Worm (Caenorhabditis elegans) whole organism, L3 larva: ENCODE data around the gene B0244.9.
A peak's percentile ranks its signal among the peaks of the same experiment; 100 is the strongest.

ENCODE experiments used
- R02D3.7 ChIP-seq: fragments of 150-350 bp; optimal IDR thresholded peaks from 2 replicates; lab custom pipeline; 2014; ENCODE audit warnings: missing biosample characterization, missing genetic modification characterization
- ZK546.5 ChIP-seq: sonication (generic microtip); optimal IDR thresholded peaks from 2 replicates; lab custom pipeline; 2017; ENCODE audit warnings: missing biosample characterization, missing genetic modification characterization
- aly-2 ChIP-seq: fragments of 150-350 bp; optimal IDR thresholded peaks from 2 replicates; lab custom pipeline; 2014; ENCODE audit warnings: missing biosample characterization, missing genetic modification characterization
- ama-1 ChIP-seq: fragments of 150-350 bp; optimal IDR thresholded peaks from 2 replicates; lab custom pipeline; 2018
- ceh-16 ChIP-seq: sonication (generic microtip); optimal IDR thresholded peaks from 2 replicates; lab custom pipeline; 2017; ENCODE audit warnings: missing biosample characterization, missing genetic modification characterization
- ceh-28 ChIP-seq: fragments of 150-350 bp; optimal IDR thresholded peaks from 2 replicates; lab custom pipeline; 2014; ENCODE audit warnings: missing biosample characterization, missing genetic modification reagents, missing genetic modification characterization
- ceh-9 ChIP-seq: sonication (generic microtip); optimal IDR thresholded peaks from 2 replicates; lab custom pipeline; 2018; ENCODE audit warnings: missing biosample characterization, missing genetic modification characterization
- elt-3 ChIP-seq, 3 experiments: fragments of 150-350 bp in 1 of 3; sonication (generic microtip) in 2 of 3; optimal IDR thresholded peaks; 2 replicates in 2 of 3; 4 replicates in 1 of 3; lab custom pipeline; 2014 to 2017; ENCODE audit warnings: missing biosample characterization in 3 of 3, missing genetic modification characterization in 3 of 3
- fkh-2 ChIP-seq: fragments of 150-350 bp; optimal IDR thresholded peaks from 2 replicates; lab custom pipeline; 2014; ENCODE audit warnings: missing biosample characterization, missing genetic modification reagents, missing genetic modification characterization
- hmg-11 ChIP-seq: sonication (generic microtip); optimal IDR thresholded peaks from 2 replicates; lab custom pipeline; 2016; ENCODE audit warnings: missing genetic modification characterization, missing compliant biosample characterization
- jun-1 ChIP-seq: fragments of 150-350 bp; optimal IDR thresholded peaks from 2 replicates; lab custom pipeline; 2014; ENCODE audit warnings: missing biosample characterization, missing genetic modification reagents, missing genetic modification characterization
- lin-39 ChIP-seq: fragments of 150-350 bp; optimal IDR thresholded peaks from 2 replicates; lab custom pipeline; 2018; ENCODE audit warnings: missing biosample characterization, missing genetic modification reagents, missing genetic modification characterization
- lsy-12 ChIP-seq: sonication (generic microtip); optimal IDR thresholded peaks from 2 replicates; lab custom pipeline; 2016; ENCODE audit warnings: mild to moderate bottlenecking, missing genetic modification characterization, missing compliant biosample characterization
- mdl-1 ChIP-seq: fragments of 150-350 bp; optimal IDR thresholded peaks from 2 replicates; lab custom pipeline; 2014; ENCODE audit warnings: missing biosample characterization, missing genetic modification characterization
- mml-1 ChIP-seq: fragments of 150-350 bp; sonication (generic microtip); optimal IDR thresholded peaks from 3 replicates; lab custom pipeline; 2014; ENCODE audit warnings: missing biosample characterization, missing genetic modification characterization
- nfya-1 ChIP-seq: sonication (generic microtip); optimal IDR thresholded peaks from 2 replicates; lab custom pipeline; 2017; ENCODE audit warnings: missing genetic modification characterization, mild to moderate bottlenecking, missing compliant biosample characterization, antibody characterized with exemption, moderate library complexity; ENCODE audit not compliant: insufficient read depth
- nhr-11 ChIP-seq: fragments of 150-350 bp; optimal IDR thresholded peaks from 2 replicates; lab custom pipeline; 2014; ENCODE audit warnings: missing biosample characterization, missing genetic modification characterization
- nhr-12 ChIP-seq: fragments of 150-350 bp; optimal IDR thresholded peaks from 2 replicates; lab custom pipeline; 2014; ENCODE audit warnings: missing biosample characterization, missing genetic modification characterization
- nhr-23 ChIP-seq: fragments of 150-350 bp; optimal IDR thresholded peaks from 2 replicates; lab custom pipeline; 2014; ENCODE audit warnings: missing biosample characterization, missing genetic modification reagents, missing genetic modification characterization
- nhr-237 ChIP-seq: fragments of 150-350 bp; optimal IDR thresholded peaks from 2 replicates; lab custom pipeline; 2014; ENCODE audit warnings: missing biosample characterization, missing genetic modification characterization
- nhr-25 ChIP-seq: sonication (generic microtip); optimal IDR thresholded peaks from 2 replicates; lab custom pipeline; 2017; ENCODE audit warnings: missing biosample characterization, missing genetic modification characterization
- nhr-28 ChIP-seq: fragments of 150-350 bp; optimal IDR thresholded peaks from 2 replicates; lab custom pipeline; 2014; ENCODE audit warnings: missing biosample characterization, missing genetic modification characterization
- nhr-43 ChIP-seq: sonication (generic microtip); optimal IDR thresholded peaks from 2 replicates; lab custom pipeline; 2016; ENCODE audit warnings: mild to moderate bottlenecking, missing genetic modification characterization, missing compliant biosample characterization; ENCODE audit not compliant: poor library complexity, severe bottlenecking
- nhr-76 ChIP-seq: fragments of 150-350 bp; sonication (generic microtip); optimal IDR thresholded peaks from 5 replicates; lab custom pipeline; 2014; ENCODE audit warnings: missing biosample characterization, missing genetic modification characterization
- nhr-77 ChIP-seq: fragments of 150-350 bp; optimal IDR thresholded peaks from 2 replicates; lab custom pipeline; 2014; ENCODE audit warnings: missing biosample characterization, missing genetic modification characterization
- pha-4 ChIP-seq: fragments of 150-350 bp; optimal IDR thresholded peaks from 2 replicates; lab custom pipeline; 2014; ENCODE audit warnings: missing biosample characterization, missing genetic modification reagents, missing genetic modification characterization
- pqm-1 ChIP-seq: fragments of 150-350 bp; optimal IDR thresholded peaks from 2 replicates; lab custom pipeline; 2017; ENCODE audit warnings: missing biosample characterization, missing genetic modification characterization, inconsistent platforms
- sea-2 ChIP-seq: fragments of 150-350 bp; sonication (generic microtip); optimal IDR thresholded peaks from 4 replicates; lab custom pipeline; 2014; ENCODE audit warnings: missing biosample characterization, missing genetic modification reagents, missing genetic modification characterization
- skn-1 ChIP-seq: fragments of 150-350 bp; optimal IDR thresholded peaks from 2 replicates; lab custom pipeline; 2014; ENCODE audit warnings: missing biosample characterization, missing genetic modification characterization
- snpc-4 ChIP-seq: fragments of 150-350 bp; optimal IDR thresholded peaks from 2 replicates; lab custom pipeline; 2014; ENCODE audit warnings: missing biosample characterization, missing genetic modification characterization
- tbx-2 ChIP-seq: sonication (generic microtip); optimal IDR thresholded peaks from 2 replicates; lab custom pipeline; 2016; ENCODE audit warnings: mild to moderate bottlenecking, missing genetic modification characterization, missing compliant biosample characterization
- unc-62 ChIP-seq: fragments of 150-350 bp; sonication (generic microtip); optimal IDR thresholded peaks from 4 replicates; lab custom pipeline; 2014; ENCODE audit warnings: missing biosample characterization, missing genetic modification reagents, missing genetic modification characterization
- zag-1 ChIP-seq: fragments of 150-350 bp; optimal IDR thresholded peaks from 2 replicates; lab custom pipeline; 2014; ENCODE audit warnings: missing biosample characterization, missing genetic modification characterization
- ztf-4 ChIP-seq: fragments of 150-350 bp; optimal IDR thresholded peaks from 2 replicates; lab custom pipeline; 2014; ENCODE audit warnings: missing biosample characterization, missing genetic modification characterization

The B0244.9 gene

ce11 chrIII:5697963-5698730 is 32.7 kb downstream of the B0244.9 start, which contains the start of the genes lgg-3 and rgs-5 (continued):
- TF ChIP-seq ceh-16 (tag; lab: Kevin White, UChicago) (no peak), mml-1 (tag; lab: Kevin White, UChicago) (no peak), sea-2 (GFP tag; lab: Kevin White, UChicago) (no peak), mdl-1 (tag; lab: Kevin White, UChicago) (no peak), ceh-9 (tag; lab: Kevin White, UChicago) (no peak), pqm-1 (tag; lab: Kevin White, UChicago) (no peak), ztf-4 (no peak)

DNA sequence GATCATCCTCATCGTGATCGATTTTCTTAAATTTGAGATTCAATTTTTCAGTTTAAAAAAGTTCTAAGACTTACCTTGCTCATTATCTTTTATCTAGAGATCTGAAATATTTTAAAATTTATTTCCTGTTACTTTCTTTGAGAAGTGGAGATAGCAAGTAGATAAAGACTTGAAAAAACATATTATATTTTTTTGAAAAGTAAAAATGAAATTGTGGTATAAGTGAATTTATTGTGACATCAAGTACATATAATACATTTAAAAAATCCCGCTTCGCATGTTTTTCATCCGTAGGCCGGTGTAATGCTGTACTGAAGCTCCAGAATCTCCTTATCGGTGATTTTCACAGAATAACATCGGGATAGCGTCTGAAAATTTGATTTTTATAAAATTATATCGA is 33.6 kb downstream of the B0244.9 start, which contains the start of gene B0336.7:
TSS of gene B0336.7 (minus strand) at position 101 of the 400 bp plus-strand sequence.
- no peak for TF ChIP-seq lsy-12 (tag; lab: Kevin White, UChicago)
- no peak for TF ChIP-seq elt-3 (tag; optimal IDR thresholded peaks at IDR 0.05; lab: Kevin White, UChicago)
- no peak for TF ChIP-seq ceh-9 (tag; lab: Kevin White, UChicago)
- TF ChIP-seq pha-4 (tag; lab: Kevin White, UChicago): no peak
- no peak for TF ChIP-seq skn-1
- TF ChIP-seq tbx-2 (tag; lab: Kevin White, UChicago): no peak

- TF ChIP-seq nhr-12 (no peak), mdl-1 (tag; lab: Kevin White, UChicago) (no peak), nhr-25 (tag; lab: Kevin White, UChicago) (no peak), tbx-2 (tag; lab: Kevin White, UChicago) (no peak), jun-1 (tag; lab: Kevin White, UChicago) (no peak), R02D3.7 (tag; lab: Kevin White, UChicago) (no peak), aly-2 (tag; lab: Kevin White, UChicago) (no peak), ceh-16 (tag; lab: Kevin White, UChicago) (no peak), fkh-2 (tag; lab: Kevin White, UChicago) (no peak), sea-2 (GFP tag; lab: Kevin White, UChicago) (no peak), lin-39 (tag; lab: Kevin White, UChicago) (no peak), skn-1 (no peak), ZK546.5 (tag; lab: Kevin White, UChicago) (no peak), nhr-23 (tag; lab: Kevin White, UChicago) (no peak), elt-3 (tag; optimal IDR thresholded peaks at IDR 0.05; lab: Kevin White, UChicago) (no peak), nhr-11 (tag; lab: Kevin White, UChicago) (no peak), nhr-77 (tag; lab: Kevin White, UChicago) (no peak), pha-4 (tag; lab: Kevin White, UChicago) (no peak), ama-1 (lab: Kevin White, UChicago) (no peak)
These were observed 37.1 kb downstream of the B0244.9 start, which contains the start of gene B0336.13 for ce11 chrIII:5693736-5694135. TSS of gene B0336.13 (plus strand) at chrIII:5694036.

- TF ChIP-seq nhr-25 (tag; lab: Kevin White, UChicago) (no peak), ztf-4 (no peak), fkh-2 (tag; lab: Kevin White, UChicago) (no peak), pha-4 (tag; lab: Kevin White, UChicago) (peak; percentile 39), hmg-11 (tag; lab: Kevin White, UChicago) (peak; percentile 17), ceh-16 (tag; lab: Kevin White, UChicago) (no peak), mdl-1 (tag; lab: Kevin White, UChicago) (no peak), ceh-28 (tag; lab: Kevin White, UChicago) (no peak), snpc-4 (tag; lab: Kevin White, UChicago) (no peak), nhr-12 (no peak), nhr-11 (tag; lab: Kevin White, UChicago) (no peak), lin-39 (tag; lab: Kevin White, UChicago) (no peak), nhr-43 (tag; lab: Kevin White, UChicago) (no peak), R02D3.7 (tag; lab: Kevin White, UChicago) (peak; percentile 15), nfya-1 (tag; lab: Kevin White, UChicago) (peak; percentile 35)
These were observed 38.1 kb downstream of the B0244.9 start, which contains the start of the genes abi-1 and arle-14 for ce11 chrIII:5692690-5693089. TSS of gene abi-1 (minus strand) at chrIII:5692740. TSS of gene arle-14 (plus strand) at chrIII:5692906.

DNA sequence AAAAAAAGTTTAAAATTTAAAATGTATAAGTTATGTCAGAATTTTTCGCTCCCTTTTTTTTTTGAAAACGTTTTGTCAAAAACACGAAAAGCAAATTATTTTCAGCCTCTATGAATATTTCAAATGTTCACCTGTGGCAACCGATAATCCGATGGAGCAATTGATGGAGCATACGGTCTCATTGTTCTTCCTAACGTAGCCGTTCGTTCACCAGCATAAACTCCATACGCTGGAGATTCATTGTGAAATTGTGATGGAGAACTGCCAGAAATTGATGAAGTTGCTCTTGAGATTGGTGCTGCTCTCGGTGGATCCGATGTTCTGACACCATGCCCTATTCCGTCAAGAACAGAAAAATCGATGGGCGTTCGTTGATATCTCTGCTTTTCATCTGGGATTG is 39.0 kb downstream of the B0244.9 start:
- no peak for TF ChIP-seq nhr-237 (tag; lab: Kevin White, UChicago)
- TF ChIP-seq nhr-76: no peak
- TF ChIP-seq snpc-4 (tag; lab: Kevin White, UChicago): no peak
- TF ChIP-seq nhr-43 (tag; lab: Kevin White, UChicago): no peak
- no peak for TF ChIP-seq nhr-28 (tag; lab: Kevin White, UChicago)
- no peak for TF ChIP-seq elt-3 (tag; optimal IDR thresholded peaks at IDR 0.05; lab: Kevin White, UChicago)
- no peak for TF ChIP-seq pqm-1 (tag; lab: Kevin White, UChicago)
- TF ChIP-seq nfya-1 (tag; lab: Kevin White, UChicago): no peak
- TF ChIP-seq tbx-2 (tag; lab: Kevin White, UChicago): no peak
- TF ChIP-seq zag-1 (tag; lab: Kevin White, UChicago): no peak
- TF ChIP-seq unc-62 (GFP tag; lab: Kevin White, UChicago): no peak
